Worm (Caenorhabditis elegans) whole organism, mixed stage, embryonic: Measurements from ENCODE around the gene F43G6.4.

Source experiments
- lin-13 ChIP-seq: fragments of 150-350 bp; optimal IDR thresholded peaks from 2 replicates; lab custom pipeline; 2014; ENCODE audit warnings: missing biosample characterization, missing genetic modification characterization
- lsy-2 ChIP-seq: fragments of 150-350 bp; optimal IDR thresholded peaks from 2 replicates; lab custom pipeline; 2014; ENCODE audit warnings: missing biosample characterization, missing genetic modification characterization
- mab-5 ChIP-seq: fragments of 150-350 bp; optimal IDR thresholded peaks from 2 replicates; lab custom pipeline; 2014; ENCODE audit warnings: missing biosample characterization, missing genetic modification characterization
- nhr-2 ChIP-seq: fragments of 150-350 bp; optimal IDR thresholded peaks from 2 replicates; lab custom pipeline; 2014; ENCODE audit warnings: missing biosample characterization, missing genetic modification characterization
- nhr-76 ChIP-seq: sonication (generic microtip); optimal IDR thresholded peaks from 2 replicates; lab custom pipeline; 2017; ENCODE audit warnings: missing biosample characterization, missing genetic modification characterization
- snpc-4 ChIP-seq: fragments of 150-350 bp; optimal IDR thresholded peaks from 2 replicates; lab custom pipeline; 2014; ENCODE audit warnings: missing biosample characterization, missing genetic modification characterization

DNA sequence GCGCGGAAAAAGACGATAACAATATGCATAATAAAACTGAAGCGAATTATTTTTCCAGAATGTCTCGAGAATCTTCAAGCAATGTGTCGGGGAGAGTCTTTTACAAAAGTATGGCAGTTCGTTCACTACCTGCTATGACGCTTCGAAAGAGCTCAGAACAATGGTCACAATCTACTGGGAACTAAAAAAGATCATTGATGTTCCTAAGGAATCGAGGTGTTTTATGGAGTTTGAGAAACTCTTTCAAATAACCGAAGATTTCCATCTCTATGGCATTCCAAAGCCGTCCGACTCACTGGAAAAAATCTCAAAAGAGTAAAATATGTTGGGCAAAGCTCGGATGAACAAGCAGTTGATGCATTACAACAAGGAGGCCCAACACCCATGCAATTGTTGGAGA lies 18.2 kb upstream of the F43G6.4 start, which contains the start of gene F44E5.15:
- TF ChIP-seq mab-5 (tag; lab: Kevin White, UChicago) (no peak), nhr-2 (tag; lab: Kevin White, UChicago) (no peak), nhr-76 (tag; lab: Kevin White, UChicago) (no peak), lsy-2 (no peak), snpc-4 (tag; lab: Kevin White, UChicago) (no peak), lin-13 (no peak)
